Worm (Caenorhabditis elegans) whole organism, L1 larva: ENCODE results near the gene lec-5.

Experiments used
- C16A3.4 ChIP-seq: fragments of 150-350 bp; optimal IDR thresholded peaks from 2 replicates; lab custom pipeline; 2014; ENCODE audit warnings: missing biosample characterization, missing genetic modification characterization
- aha-1 ChIP-seq: fragments of 150-350 bp; optimal IDR thresholded peaks from 2 replicates; lab custom pipeline; 2014; ENCODE audit warnings: missing biosample characterization, missing genetic modification characterization
- ces-1 ChIP-seq: fragments of 150-350 bp; optimal IDR thresholded peaks from 2 replicates; lab custom pipeline; 2014; ENCODE audit warnings: missing biosample characterization, missing genetic modification reagents, missing genetic modification characterization
- dpl-1 ChIP-seq, 3 experiments: fragments of 150-350 bp in 2 of 3; sonication (generic microtip) in 1 of 3; optimal IDR thresholded peaks; 2 replicates each; lab custom pipeline; 2014 to 2017; ENCODE audit warnings: missing biosample characterization in 3 of 3, missing genetic modification characterization in 3 of 3, missing genetic modification reagents in 3 of 3
- jun-1 ChIP-seq: fragments of 150-350 bp; optimal IDR thresholded peaks from 2 replicates; lab custom pipeline; 2014; ENCODE audit warnings: missing biosample characterization, missing genetic modification reagents, missing genetic modification characterization
- lin-15B ChIP-seq: fragments of 150-350 bp; sonication (generic microtip); optimal IDR thresholded peaks from 3 replicates; lab custom pipeline; 2014; ENCODE audit warnings: missing biosample characterization, missing genetic modification characterization
- nhr-11 ChIP-seq: fragments of 150-350 bp; optimal IDR thresholded peaks from 2 replicates; lab custom pipeline; 2014; ENCODE audit warnings: missing biosample characterization, missing genetic modification characterization
- nhr-77 ChIP-seq: fragments of 150-350 bp; optimal IDR thresholded peaks from 2 replicates; lab custom pipeline; 2014; ENCODE audit warnings: missing biosample characterization, missing genetic modification characterization
- zag-1 ChIP-seq: fragments of 150-350 bp; optimal IDR thresholded peaks from 2 replicates; lab custom pipeline; 2014; ENCODE audit warnings: missing biosample characterization, missing genetic modification characterization

ce11 chrII:5846181-5846580, 5.3 kb upstream of the lec-5 start:
- TF ChIP-seq dpl-1 (GFP tag; optimal IDR thresholded peaks at IDR 0.05; lab: Kevin White, UChicago), result no peak
- TF ChIP-seq C16A3.4, result no peak
- no peak for TF ChIP-seq zag-1 (tag; lab: Kevin White, UChicago)
- no peak for TF ChIP-seq lin-15B (tag; lab: Kevin White, UChicago)
- TF ChIP-seq nhr-77 (tag; lab: Kevin White, UChicago), result no peak
- TF ChIP-seq jun-1 (tag; lab: Kevin White, UChicago), result no peak
- TF ChIP-seq nhr-11 (tag; lab: Kevin White, UChicago), result no peak
- TF ChIP-seq ces-1 (GFP tag; lab: Kevin White, UChicago), result no peak
- TF ChIP-seq aha-1 (tag; lab: Kevin White, UChicago), result no peak
